Worm (Caenorhabditis elegans): ENCODE results near the gene K09A9.8.

Gene K09A9.8

ce11 chrX:15622041-15622440 is 25.1 kb upstream of the K09A9.8 start:
- TF ChIP-seq che-1 (tag; optimal IDR thresholded peaks at IDR 0.05) (no peak), C08G9.2 (tag; optimal IDR thresholded peaks at IDR 0.05) (no peak), fkh-6 (tag; optimal IDR thresholded peaks at IDR 0.05) (no peak), T23F11.4 (GFP tag; optimal IDR thresholded peaks at IDR 0.05) (no peak), pha-4 (tag; optimal IDR thresholded peaks at IDR 0.05) (no peak), sox-2 (GFP tag; IDR thresholded peaks at IDR 0.05) (no peak), ceh-14 (tag; optimal IDR thresholded peaks at IDR 0.05) (no peak), fkh-10 (GFP tag; optimal IDR thresholded peaks at IDR 0.05) (no peak), pha-2 (tag; optimal IDR thresholded peaks at IDR 0.05) (no peak), K09A11.1 (tag; optimal IDR thresholded peaks at IDR 0.05; ENCODE audit: insufficient read depth) (no peak), nhr-232 (tag; optimal IDR thresholded peaks at IDR 0.05) (no peak), syd-9 (tag; optimal IDR thresholded peaks at IDR 0.05) (no peak), ceh-31 (tag; optimal IDR thresholded peaks at IDR 0.05) (no peak), pax-1 (tag; optimal IDR thresholded peaks at IDR 0.05) (no peak), mec-3 (tag; optimal IDR thresholded peaks at IDR 0.05; ENCODE audit: borderline replicate concordance) (no peak), ceh-48 (tag; optimal IDR thresholded peaks at IDR 0.05) (no peak), pag-3 (tag; optimal IDR thresholded peaks at IDR 0.05; ENCODE audit: borderline replicate concordance) (no peak), lim-6 (tag; optimal IDR thresholded peaks at IDR 0.05) (no peak)

ce11 chrX:15621001-15621400 is 24.0 kb upstream of the K09A9.8 start:
- TF ChIP-seq ceh-31 (tag; optimal IDR thresholded peaks at IDR 0.05): no peak
- TF ChIP-seq unc-3 (GFP tag; conservative IDR thresholded peaks at IDR 0.05): no peak
- no peak for TF ChIP-seq unc-3 (tag; optimal IDR thresholded peaks at IDR 0.05)
- TF ChIP-seq unc-55 (GFP tag; optimal IDR thresholded peaks at IDR 0.05): no peak
- no peak for TF ChIP-seq syd-9 (tag; optimal IDR thresholded peaks at IDR 0.05)
- no peak for TF ChIP-seq C38D4.7 (GFP tag; optimal IDR thresholded peaks at IDR 0.05)
- TF ChIP-seq npax-4 (tag; optimal IDR thresholded peaks at IDR 0.05): no peak
- TF ChIP-seq elt-2 (tag; optimal IDR thresholded peaks at IDR 0.05): no peak
- TF ChIP-seq nhr-11 (tag; optimal IDR thresholded peaks at IDR 0.05): no peak
- no peak for TF ChIP-seq hlh-15 (tag; optimal IDR thresholded peaks at IDR 0.05)
- no peak for TF ChIP-seq F13H6.1 (tag; optimal IDR thresholded peaks at IDR 0.05)
- no peak for TF ChIP-seq pag-3 (tag; optimal IDR thresholded peaks at IDR 0.05; ENCODE audit: borderline replicate concordance)
- no peak for TF ChIP-seq K09A11.1 (tag; optimal IDR thresholded peaks at IDR 0.05; ENCODE audit: insufficient read depth)

- TF ChIP-seq unc-3 (GFP tag; conservative IDR thresholded peaks at IDR 0.05) (no peak), unc-3 (tag; optimal IDR thresholded peaks at IDR 0.05) (no peak), nhr-11 (tag; optimal IDR thresholded peaks at IDR 0.05) (no peak), tbx-2 (tag; optimal IDR thresholded peaks at IDR 0.05) (no peak), ceh-2 (tag; optimal IDR thresholded peaks at IDR 0.05) (no peak), madf-2 (tag; optimal IDR thresholded peaks at IDR 0.05) (no peak), ceh-22 (tag; optimal IDR thresholded peaks at IDR 0.05) (no peak), tbx-7 (tag; optimal IDR thresholded peaks at IDR 0.05) (no peak), F13H6.1 (tag; optimal IDR thresholded peaks at IDR 0.05) (no peak), ceh-30 (tag; optimal IDR thresholded peaks at IDR 0.05) (no peak), ceh-14 (tag; optimal IDR thresholded peaks at IDR 0.05) (no peak), hlh-13 (GFP tag; optimal IDR thresholded peaks at IDR 0.05) (no peak), ceh-6 (GFP tag; optimal IDR thresholded peaks at IDR 0.05) (no peak), hlh-30 (tag; optimal IDR thresholded peaks at IDR 0.05; ENCODE audit: insufficient read depth) (no peak), C38D4.7 (GFP tag; optimal IDR thresholded peaks at IDR 0.05) (no peak), K02D7.2 (tag; optimal IDR thresholded peaks at IDR 0.05) (no peak), mec-3 (tag; optimal IDR thresholded peaks at IDR 0.05; ENCODE audit: borderline replicate concordance) (no peak), che-1 (tag; optimal IDR thresholded peaks at IDR 0.05) (no peak), elt-4 (tag; optimal IDR thresholded peaks at IDR 0.05) (no peak), sox-4 (tag; optimal IDR thresholded peaks at IDR 0.05) (no peak), npax-4 (tag; optimal IDR thresholded peaks at IDR 0.05) (no peak)
Observed at ce11 chrX:15620200-15620599, 23.2 kb upstream of the K09A9.8 start, which contains the start of gene K09E9.1. K09E9.1 (plus strand) TSS chrX:15620500.
